Worm (Caenorhabditis elegans) whole organism, L2 larva: Measurements from ENCODE around the gene C14C6.2.

Experiments used
- C34F6.9 ChIP-seq: fragments of 150-350 bp; optimal IDR thresholded peaks from 2 replicates; lab custom pipeline; 2014; ENCODE audit warnings: missing biosample characterization, missing genetic modification characterization
- F13H6.1 ChIP-seq: sonication (generic microtip); optimal IDR thresholded peaks from 2 replicates; lab custom pipeline; 2016; ENCODE audit warnings: missing genetic modification characterization, missing compliant biosample characterization
- R02D3.7 ChIP-seq: fragments of 150-350 bp; optimal IDR thresholded peaks from 2 replicates; lab custom pipeline; 2014; ENCODE audit warnings: missing biosample characterization, missing genetic modification characterization
- Y55F3AM.14 ChIP-seq: fragments of 200-800 bp; sonication (Bioruptor generic); optimal IDR thresholded peaks from 2 replicates; lab custom pipeline; 2018; ENCODE audit warnings: mild to moderate bottlenecking, missing genetic modification characterization, missing compliant biosample characterization
- alr-1 ChIP-seq: fragments of 150-350 bp; optimal IDR thresholded peaks from 2 replicates; lab custom pipeline; 2014; ENCODE audit warnings: missing biosample characterization, missing genetic modification characterization
- blmp-1 ChIP-seq: sonication (generic microtip); optimal IDR thresholded peaks from 2 replicates; lab custom pipeline; 2017; ENCODE audit warnings: missing genetic modification characterization, mild to moderate bottlenecking, missing compliant biosample characterization, antibody characterized with exemption, moderate library complexity; ENCODE audit not compliant: insufficient read depth
- ceh-16 ChIP-seq: fragments of 150-350 bp; optimal IDR thresholded peaks from 2 replicates; lab custom pipeline; 2014; ENCODE audit warnings: missing biosample characterization, missing genetic modification characterization
- crh-2 ChIP-seq: sonication (generic microtip); optimal IDR thresholded peaks from 2 replicates; lab custom pipeline; 2017; ENCODE audit warnings: missing biosample characterization, missing genetic modification characterization
- dmd-4 ChIP-seq: sonication (generic microtip); optimal IDR thresholded peaks from 2 replicates; lab custom pipeline; 2017; ENCODE audit warnings: missing biosample characterization, missing genetic modification characterization
- egl-27 ChIP-seq: sonication (generic microtip); optimal IDR thresholded peaks from 3 replicates; lab custom pipeline; 2017; ENCODE audit warnings: missing biosample characterization, missing genetic modification reagents, missing genetic modification characterization
- gmeb-1 ChIP-seq: fragments of 150-350 bp; optimal IDR thresholded peaks from 2 replicates; lab custom pipeline; 2014; ENCODE audit warnings: missing biosample characterization, missing genetic modification characterization
- lin-11 ChIP-seq: fragments of 150-350 bp; sonication (generic microtip); optimal IDR thresholded peaks from 2 replicates; lab custom pipeline; 2014; ENCODE audit warnings: missing biosample characterization, missing genetic modification characterization, inconsistent platforms, mixed read lengths
- lin-39 ChIP-seq: fragments of 150-350 bp; optimal IDR thresholded peaks from 2 replicates; lab custom pipeline; 2014; ENCODE audit warnings: missing biosample characterization, missing genetic modification reagents, missing genetic modification characterization
- lsy-2 ChIP-seq, 2 experiments: fragments of 150-350 bp in 1 of 2; sonication (generic microtip) in 1 of 2; optimal IDR thresholded peaks; 2 replicates each; lab custom pipeline; 2014 to 2017; ENCODE audit warnings: missing biosample characterization in 2 of 2, missing genetic modification characterization in 2 of 2
- mab-5 ChIP-seq: fragments of 150-350 bp; optimal IDR thresholded peaks from 2 replicates; lab custom pipeline; 2014; ENCODE audit warnings: missing biosample characterization, missing genetic modification characterization
- mbf-1 ChIP-seq: sonication (generic microtip); optimal IDR thresholded peaks from 2 replicates; lab custom pipeline; 2017; ENCODE audit warnings: missing biosample characterization, missing genetic modification characterization
- mdl-1 ChIP-seq, 2 experiments: fragments of 150-350 bp in 1 of 2; sonication (generic microtip) in 1 of 2; optimal IDR thresholded peaks; 2 replicates each; lab custom pipeline; 2017; ENCODE audit warnings: missing biosample characterization in 2 of 2, missing genetic modification characterization in 2 of 2
- nhr-10 ChIP-seq: sonication (generic microtip); optimal IDR thresholded peaks from 2 replicates; lab custom pipeline; 2017; ENCODE audit warnings: missing biosample characterization, missing genetic modification characterization
- nhr-11 ChIP-seq: fragments of 150-350 bp; optimal IDR thresholded peaks from 2 replicates; lab custom pipeline; 2014; ENCODE audit warnings: missing biosample characterization, missing genetic modification characterization
- nhr-12 ChIP-seq: fragments of 150-350 bp; optimal IDR thresholded peaks from 2 replicates; lab custom pipeline; 2014; ENCODE audit warnings: missing biosample characterization, missing genetic modification characterization
- nhr-129 ChIP-seq: fragments of 150-350 bp; optimal IDR thresholded peaks from 2 replicates; lab custom pipeline; 2014; ENCODE audit warnings: missing biosample characterization, missing genetic modification characterization
- nhr-21 ChIP-seq: fragments of 150-350 bp; optimal IDR thresholded peaks from 2 replicates; lab custom pipeline; 2014; ENCODE audit warnings: missing biosample characterization, missing genetic modification characterization
- nhr-237 ChIP-seq: fragments of 150-350 bp; optimal IDR thresholded peaks from 2 replicates; lab custom pipeline; 2014; ENCODE audit warnings: missing biosample characterization, missing genetic modification characterization
- nhr-25 ChIP-seq: fragments of 150-350 bp; sonication (generic microtip); optimal IDR thresholded peaks from 3 replicates; lab custom pipeline; 2014; ENCODE audit warnings: missing biosample characterization, missing genetic modification characterization
- nhr-6 ChIP-seq: fragments of 150-350 bp; optimal IDR thresholded peaks from 2 replicates; lab custom pipeline; 2014; ENCODE audit warnings: missing biosample characterization, missing genetic modification characterization
- nhr-77 ChIP-seq: fragments of 150-350 bp; optimal IDR thresholded peaks from 2 replicates; lab custom pipeline; 2014; ENCODE audit warnings: missing biosample characterization, missing genetic modification characterization
- sem-4 ChIP-seq: fragments of 150-350 bp; optimal IDR thresholded peaks from 2 replicates; lab custom pipeline; 2014; ENCODE audit warnings: missing biosample characterization, missing genetic modification reagents, missing genetic modification characterization
- skn-1 ChIP-seq: sonication (generic microtip); optimal IDR thresholded peaks from 2 replicates; lab custom pipeline; 2017; ENCODE audit warnings: missing biosample characterization, missing genetic modification characterization
- sma-3 ChIP-seq: sonication (generic microtip); optimal IDR thresholded peaks from 2 replicates; lab custom pipeline; 2016; ENCODE audit warnings: missing genetic modification reagents, missing genetic modification characterization, missing compliant biosample characterization
- sma-9 ChIP-seq, 2 experiments: fragments of 150-350 bp in 1 of 2; sonication (generic microtip) in 1 of 2; optimal IDR thresholded peaks; 2 replicates each; lab custom pipeline; 2014 to 2016; ENCODE audit warnings: missing genetic modification characterization in 2 of 2, mild to moderate bottlenecking in 1 of 2, missing biosample characterization in 1 of 2, missing compliant biosample characterization in 1 of 2, missing genetic modification reagents in 1 of 2, moderate library complexity in 1 of 2
- snpc-4 ChIP-seq: fragments of 150-350 bp; optimal IDR thresholded peaks from 2 replicates; lab custom pipeline; 2014; ENCODE audit warnings: missing biosample characterization, missing genetic modification characterization
- unc-62 ChIP-seq: fragments of 150-350 bp; optimal IDR thresholded peaks from 2 replicates; lab custom pipeline; 2014; ENCODE audit warnings: missing biosample characterization, missing genetic modification reagents, missing genetic modification characterization
- ztf-11 ChIP-seq: sonication (generic microtip); optimal IDR thresholded peaks from 2 replicates; lab custom pipeline; 2017; ENCODE audit warnings: missing biosample characterization, missing genetic modification characterization
- ztf-4 ChIP-seq: fragments of 150-350 bp; optimal IDR thresholded peaks from 2 replicates; lab custom pipeline; 2014; ENCODE audit warnings: missing biosample characterization, missing genetic modification characterization

C14C6.2 gene

ce11 chrV:562834-563233 lies at the start of gene C14C6.2:
TSS of gene C14C6.2 (plus strand) at chrV:563134.
- no peak for TF ChIP-seq Y55F3AM.14 (GFP tag; lab: Kevin White, UChicago)

ce11 chrV:519445-519844 lies 43.5 kb upstream of the C14C6.2 start, which contains the start of gene nhr-210:
TSS of gene nhr-210 (minus strand) at chrV:519545.
- no peak for TF ChIP-seq sem-4 (tag; lab: Kevin White, UChicago)
- TF ChIP-seq ztf-4 (tag; lab: Kevin White, UChicago) = no peak
- TF ChIP-seq nhr-129 (tag; lab: Kevin White, UChicago) = no peak
- no peak for TF ChIP-seq ceh-16 (tag; lab: Kevin White, UChicago)

- no peak for TF ChIP-seq egl-27 (tag; lab: Kevin White, UChicago)
- TF ChIP-seq blmp-1 (tag; lab: Kevin White, UChicago) = no peak
- TF ChIP-seq nhr-21 = no peak
- TF ChIP-seq C34F6.9 (tag; lab: Kevin White, UChicago) = no peak
- TF ChIP-seq Y55F3AM.14 (GFP tag; lab: Kevin White, UChicago) = no peak
- no peak for TF ChIP-seq snpc-4 (tag; lab: Kevin White, UChicago)
- TF ChIP-seq mbf-1 (tag; lab: Kevin White, UChicago) = no peak
- no peak for TF ChIP-seq ceh-16 (tag; lab: Kevin White, UChicago)
- no peak for TF ChIP-seq ztf-11
- TF ChIP-seq, all 48 proteins: peak for 0
These were observed 41.4 kb upstream of the C14C6.2 start, which contains the start of gene srw-107 for ce11 chrV:521517-521916. TSS of gene srw-107 (minus strand) at chrV:521617.

- no peak for TF ChIP-seq gmeb-1
- peak; percentile 10 for TF ChIP-seq sma-9 (GFP tag; optimal IDR thresholded peaks at IDR 0.05; lab: Kevin White, UChicago)
- TF ChIP-seq sma-9 (tag; optimal IDR thresholded peaks at IDR 0.05; lab: Kevin White, UChicago) = no peak
- TF ChIP-seq lin-11 (tag; lab: Kevin White, UChicago) = no peak
- TF ChIP-seq blmp-1 (tag; lab: Kevin White, UChicago) = no peak
- no peak for TF ChIP-seq nhr-12 (tag; lab: Kevin White, UChicago)
- no peak for TF ChIP-seq nhr-6 (tag; lab: Kevin White, UChicago)
- TF ChIP-seq F13H6.1 (tag; lab: Kevin White, UChicago) = no peak
These were observed 38.9 kb upstream of the C14C6.2 start, which contains the start of gene lipl-3 for ce11 chrV:524058-524457. TSS of gene lipl-3 (minus strand) at chrV:524218.

ce11 chrV:525040-525439 lies 37.9 kb upstream of the C14C6.2 start, which contains the start of gene R11G11.16:
TSS of gene R11G11.16 (minus strand) at chrV:525140.
- TF ChIP-seq nhr-77 (no peak), sem-4 (tag; lab: Kevin White, UChicago) (no peak), mab-5 (tag; lab: Kevin White, UChicago) (no peak), sma-9 (GFP tag; optimal IDR thresholded peaks at IDR 0.05; lab: Kevin White, UChicago) (no peak), sma-9 (tag; optimal IDR thresholded peaks at IDR 0.05; lab: Kevin White, UChicago) (no peak), nhr-237 (tag; lab: Kevin White, UChicago) (no peak), lsy-2 (tag; optimal IDR thresholded peaks at IDR 0.05; lab: Kevin White, UChicago) (no peak), ceh-16 (tag; lab: Kevin White, UChicago) (no peak), unc-62 (GFP tag; lab: Kevin White, UChicago) (no peak), blmp-1 (tag; lab: Kevin White, UChicago) (no peak), nhr-12 (tag; lab: Kevin White, UChicago) (no peak), dmd-4 (tag; lab: Kevin White, UChicago) (no peak), nhr-10 (tag; lab: Kevin White, UChicago) (no peak), skn-1 (tag; lab: Kevin White, UChicago) (no peak)

- TF ChIP-seq dmd-4 (tag; lab: Kevin White, UChicago) = no peak
- TF ChIP-seq nhr-25 (tag; lab: Kevin White, UChicago) = no peak
- TF ChIP-seq crh-2 (tag; lab: Kevin White, UChicago) = no peak
- no peak for TF ChIP-seq sma-3 (GFP tag; lab: Kevin White, UChicago)
- no peak for TF ChIP-seq lin-39 (tag; lab: Kevin White, UChicago)
- no peak for TF ChIP-seq nhr-11
- TF ChIP-seq nhr-129 (tag; lab: Kevin White, UChicago) = no peak
- TF ChIP-seq R02D3.7 (tag; lab: Kevin White, UChicago) = no peak
- TF ChIP-seq mdl-1 (tag; optimal IDR thresholded peaks at IDR 0.05; lab: Kevin White, UChicago) = no peak
- no peak for TF ChIP-seq nhr-6 (tag; lab: Kevin White, UChicago)
- no peak for TF ChIP-seq mbf-1 (tag; lab: Kevin White, UChicago)
- TF ChIP-seq alr-1 (tag; lab: Kevin White, UChicago) = no peak
- no peak for TF ChIP-seq ztf-4 (tag; lab: Kevin White, UChicago)
- no peak for TF ChIP-seq C34F6.9 (tag; lab: Kevin White, UChicago)
These were observed 35.3 kb upstream of the C14C6.2 start, which contains the start of gene srw-108 for ce11 chrV:527602-528001. TSS of gene srw-108 (plus strand) at chrV:527902.
